Worm (Caenorhabditis elegans): ENCODE results near the gene C13A10.2.

Gene C13A10.2

ce11 chrII:1323190-1323651 lies 34.6 kb downstream of the C13A10.2 start (continued):
- no peak for TF ChIP-seq F49E8.2 (tag; optimal IDR thresholded peaks at IDR 0.05; ENCODE audit: insufficient read depth)
- no peak for TF ChIP-seq cebp-1 (GFP tag; IDR thresholded peaks at IDR 0.05)
- TF ChIP-seq cebp-1 (tag; optimal IDR thresholded peaks at IDR 0.05), result peak; percentile 74
- TF ChIP-seq Y95B8A.8 (GFP tag; IDR thresholded peaks at IDR 0.05), result no peak
- TF ChIP-seq mel-28 (tag; optimal IDR thresholded peaks at IDR 0.05; ENCODE audit: borderline replicate concordance), result no peak
- no peak for TF ChIP-seq tbx-9 (tag; optimal IDR thresholded peaks at IDR 0.05; ENCODE audit: borderline replicate concordance)
- TF ChIP-seq F39B2.1 (GFP tag; IDR thresholded peaks at IDR 0.05), result no peak
- peak; percentile 61 for TF ChIP-seq ceh-79 (tag; optimal IDR thresholded peaks at IDR 0.05)
- TF ChIP-seq mes-4 (tag; optimal IDR thresholded peaks at IDR 0.05), result no peak
- TF ChIP-seq lin-35 (GFP tag; optimal IDR thresholded peaks at IDR 0.05), result no peak
- TF ChIP-seq B0336.3 (GFP tag; IDR thresholded peaks at IDR 0.05), result peak; percentile 95
- no peak for TF ChIP-seq Y53F4B.3 (GFP tag; IDR thresholded peaks at IDR 0.05)
- no peak for TF ChIP-seq ceh-91 (GFP tag; IDR thresholded peaks at IDR 0.05)
- no peak for TF ChIP-seq snpc-1.1 (tag; optimal IDR thresholded peaks at IDR 0.05; ENCODE audit: insufficient read depth)
- peak; percentile 7 for TF ChIP-seq ztf-22 (GFP tag; optimal IDR thresholded peaks at IDR 0.05)
- TF ChIP-seq ama-1 (optimal IDR thresholded peaks at IDR 0.05), result no peak
- TF ChIP-seq ama-1 (GFP tag; optimal IDR thresholded peaks at IDR 0.05), result peak in 1 of 2 experiments; percentile 1
- peak; percentile 83 for TF ChIP-seq attf-5 (GFP tag; optimal IDR thresholded peaks at IDR 0.05)
- TF ChIP-seq T07F8.4 (tag; optimal IDR thresholded peaks at IDR 0.05), result no peak
- no peak for TF ChIP-seq ztf-28 (GFP tag; IDR thresholded peaks at IDR 0.05)
- TF ChIP-seq snpc-3.4 (tag; optimal IDR thresholded peaks at IDR 0.05), result peak; percentile 2
- TF ChIP-seq bed-2 (GFP tag; IDR thresholded peaks at IDR 0.05), result no peak
- TF ChIP-seq attf-3 (GFP tag; conservative IDR thresholded peaks at IDR 0.05), result no peak
- TF ChIP-seq egl-44 (GFP tag; IDR thresholded peaks at IDR 0.05), result no peak
- peak; percentile 40 for TF ChIP-seq lin-40 (tag; optimal IDR thresholded peaks at IDR 0.05)
- no peak for TF ChIP-seq madf-10 (tag; optimal IDR thresholded peaks at IDR 0.05)
- TF ChIP-seq ceh-27 (GFP tag; optimal IDR thresholded peaks at IDR 0.05), result peak; percentile 25
- TF ChIP-seq lir-1 (GFP tag; conservative IDR thresholded peaks at IDR 0.05), result no peak
- no peak for TF ChIP-seq pbrm-1 (GFP tag; IDR thresholded peaks at IDR 0.05)
- peak; percentile 56 for TF ChIP-seq K12H6.12 (tag; optimal IDR thresholded peaks at IDR 0.05)
- 0 out of 2 replicates have a peak, but pooled peaks have one; percentile 60 for TF ChIP-seq madf-3 (GFP tag; IDR thresholded peaks at IDR 0.05)
- peak; percentile 62 for TF ChIP-seq unc-130 (GFP tag; optimal IDR thresholded peaks at IDR 0.05)
- TF ChIP-seq hmg-20 (GFP tag; IDR thresholded peaks at IDR 0.05), result no peak
- no peak for TF ChIP-seq F33H1.4 (GFP tag; IDR thresholded peaks at IDR 0.05)
- TF ChIP-seq ztf-18 (tag; optimal IDR thresholded peaks at IDR 0.05), result no peak
- peak; percentile 77; the same call in 1 of the 2 replicates for TF ChIP-seq egrh-3 (GFP tag; IDR thresholded peaks at IDR 0.05)
- peak; percentile 43 for TF ChIP-seq nhr-27 (tag; optimal IDR thresholded peaks at IDR 0.05)
- no peak for TF ChIP-seq nhr-179 (tag; optimal IDR thresholded peaks at IDR 0.05)
- peak; percentile 40 for TF ChIP-seq xnd-1 (tag; optimal IDR thresholded peaks at IDR 0.05)
- no peak for TF ChIP-seq hlh-26 (GFP tag; conservative IDR thresholded peaks at IDR 0.05)
- no peak for TF ChIP-seq lin-54 (GFP tag; optimal IDR thresholded peaks at IDR 0.05)
- no peak for TF ChIP-seq ets-4 (GFP tag; optimal IDR thresholded peaks at IDR 0.05)
- no peak for TF ChIP-seq snpc-4 (GFP tag; optimal IDR thresholded peaks at IDR 0.05)
- TF ChIP-seq snpc-4 (tag; optimal IDR thresholded peaks at IDR 0.05), result peak in 2 of 4 experiments; percentile 20 to 46
- no peak for TF ChIP-seq bed-1 (GFP tag; IDR thresholded peaks at IDR 0.05)
- TF ChIP-seq F52B5.7 (tag; optimal IDR thresholded peaks at IDR 0.05), result peak; percentile 71
- peak; percentile 34 for TF ChIP-seq atf-7 (tag; optimal IDR thresholded peaks at IDR 0.05)
- TF ChIP-seq nhr-120 (GFP tag; IDR thresholded peaks at IDR 0.05), result no peak
- peak; percentile 43 for TF ChIP-seq chd-7 (tag; optimal IDR thresholded peaks at IDR 0.05)
